Worm (Caenorhabditis elegans) whole organism, young adult: ENCODE measurements around the gene melo-3.

Experiments
- B0019.2 ChIP-seq: fragments of 200-800 bp; sonication (Bioruptor generic); conservative IDR thresholded peaks from 2 replicates; pipeline ENCODE4 v1.3.6; 2022; ENCODE audit warnings: missing genetic modification reagents, missing genetic modification characterization, missing compliant biosample characterization
- B0336.3 ChIP-seq: fragments of 200-800 bp; sonication (Bioruptor generic); IDR thresholded peaks from 2 replicates; pipeline ENCODE4 v1.3.6; 2022; ENCODE audit warnings: missing genetic modification characterization, missing compliant biosample characterization
- C17E4.6 ChIP-seq: fragments of 200-800 bp; sonication (Bioruptor generic); IDR thresholded peaks from 2 replicates; pipeline ENCODE4 v1.3.6; 2022; ENCODE audit warnings: missing genetic modification reagents, missing genetic modification characterization, missing compliant biosample characterization
- Y53G8AR.9 ChIP-seq: fragments of 200-800 bp; sonication (Bioruptor generic); conservative IDR thresholded peaks from 2 replicates; pipeline ENCODE4 v1.3.6; 2022; ENCODE audit warnings: missing genetic modification reagents, missing genetic modification characterization, missing compliant biosample characterization
- aptf-2 ChIP-seq: fragments of 200-800 bp; sonication (Bioruptor generic); conservative IDR thresholded peaks from 2 replicates; pipeline ENCODE4 v1.3.6; 2022; ENCODE audit warnings: missing genetic modification reagents, missing genetic modification characterization, missing compliant biosample characterization
- attf-3 ChIP-seq: fragments of 200-800 bp; sonication (Bioruptor generic); conservative IDR thresholded peaks from 2 replicates; pipeline ENCODE4 v1.3.6; 2022; ENCODE audit warnings: missing genetic modification reagents, missing genetic modification characterization, missing compliant biosample characterization
- bed-2 ChIP-seq: fragments of 200-800 bp; sonication (Bioruptor generic); IDR thresholded peaks from 2 replicates; pipeline ENCODE4 v1.3.6; 2022; ENCODE audit warnings: missing genetic modification reagents, missing genetic modification characterization, missing compliant biosample characterization
- ceh-40 ChIP-seq: fragments of 200-800 bp; sonication (Bioruptor generic); IDR thresholded peaks from 2 replicates; pipeline ENCODE4 v1.3.6; 2022; ENCODE audit warnings: missing genetic modification characterization, missing compliant biosample characterization
- ceh-58 ChIP-seq: fragments of 200-800 bp; sonication (Bioruptor generic); IDR thresholded peaks from 2 replicates; pipeline ENCODE4 v1.3.6; 2022; ENCODE audit warnings: missing genetic modification characterization, missing compliant biosample characterization
- ceh-91 ChIP-seq: fragments of 200-800 bp; sonication (Bioruptor generic); IDR thresholded peaks from 2 replicates; pipeline ENCODE4 v1.3.6; 2022; ENCODE audit warnings: missing genetic modification reagents, missing genetic modification characterization, missing compliant biosample characterization
- chd-7 ChIP-seq: sonication (generic microtip); optimal IDR thresholded peaks from 2 replicates; lab custom pipeline; 2016; ENCODE audit warnings: mild to moderate bottlenecking, missing genetic modification characterization, moderate library complexity, missing compliant biosample characterization
- die-1 ChIP-seq: sonication (generic microtip); optimal IDR thresholded peaks from 2 replicates; lab custom pipeline; 2016; ENCODE audit warnings: missing genotype, mild to moderate bottlenecking, missing genetic modification characterization, missing compliant biosample characterization
- ekl-4 ChIP-seq: fragments of 200-800 bp; sonication (Bioruptor generic); IDR thresholded peaks from 2 replicates; pipeline ENCODE4 v1.3.6; 2022; ENCODE audit warnings: missing genetic modification reagents, missing genetic modification characterization, missing compliant biosample characterization
- gei-17 ChIP-seq: fragments of 200-800 bp; sonication (Bioruptor generic); optimal IDR thresholded peaks from 2 replicates; lab custom pipeline; 2018; ENCODE audit warnings: mild to moderate bottlenecking, missing genetic modification characterization, missing compliant biosample characterization
- hsf-1 ChIP-seq: fragments of 200-800 bp; sonication (Bioruptor generic); IDR thresholded peaks from 2 replicates; pipeline ENCODE4 v1.3.6; 2022; ENCODE audit warnings: missing genetic modification reagents, missing genetic modification characterization, missing compliant biosample characterization
- let-526 ChIP-seq: fragments of 200-800 bp; sonication (Bioruptor generic); IDR thresholded peaks from 2 replicates; pipeline ENCODE4 v1.3.6; 2022; ENCODE audit warnings: missing genetic modification reagents, missing genetic modification characterization, missing compliant biosample characterization
- lin-26 ChIP-seq: fragments of 200-800 bp; sonication (Bioruptor generic); IDR thresholded peaks from 2 replicates; pipeline ENCODE4 v1.3.6; 2022; ENCODE audit warnings: missing genetic modification reagents, missing genetic modification characterization, missing compliant biosample characterization
- lin-40 ChIP-seq: sonication (generic microtip); optimal IDR thresholded peaks from 2 replicates; lab custom pipeline; 2016; ENCODE audit warnings: missing genetic modification characterization, mild to moderate bottlenecking, missing compliant biosample characterization, missing genotype, missing genetic modification reagents
- lin-54 ChIP-seq: fragments of 200-800 bp; sonication (Bioruptor generic); optimal IDR thresholded peaks from 2 replicates; lab custom pipeline; 2018; ENCODE audit warnings: mild to moderate bottlenecking, missing genetic modification characterization, missing compliant biosample characterization
- madf-6 ChIP-seq: fragments of 200-800 bp; sonication (Bioruptor generic); IDR thresholded peaks from 2 replicates; pipeline ENCODE4 v1.3.6; 2022; ENCODE audit warnings: missing genetic modification reagents, missing genetic modification characterization, missing compliant biosample characterization
- madf-8 ChIP-seq: fragments of 200-800 bp; sonication (Bioruptor generic); conservative IDR thresholded peaks from 2 replicates; pipeline ENCODE4 v1.3.6; 2022; ENCODE audit warnings: missing genetic modification reagents, missing genetic modification characterization, missing compliant biosample characterization
- mel-28 ChIP-seq: sonication (generic microtip); optimal IDR thresholded peaks from 2 replicates; lab custom pipeline; 2016; ENCODE audit warnings: borderline replicate concordance, mild to moderate bottlenecking, missing genetic modification characterization, missing compliant biosample characterization
- nfya-1 ChIP-seq: sonication (generic microtip); optimal IDR thresholded peaks from 2 replicates; lab custom pipeline; 2017; ENCODE audit warnings: antibody characterized with exemption, missing compliant biosample characterization, missing genetic modification characterization, borderline replicate concordance; ENCODE audit not compliant: insufficient read depth
- nhr-179 ChIP-seq: sonication (generic microtip); optimal IDR thresholded peaks from 2 replicates; lab custom pipeline; 2016; ENCODE audit warnings: mild to moderate bottlenecking, missing genetic modification characterization, missing compliant biosample characterization
- pha-4 ChIP-seq: fragments of 150-350 bp; sonication (generic microtip); optimal IDR thresholded peaks from 2 replicates; lab custom pipeline; 2014; ENCODE audit warnings: missing biosample characterization, missing genetic modification reagents, missing genetic modification characterization
- rcor-1 ChIP-seq: fragments of 200-800 bp; sonication (Bioruptor generic); IDR thresholded peaks from 2 replicates; pipeline ENCODE4 v1.3.6; 2022; ENCODE audit warnings: missing genetic modification reagents, missing genetic modification characterization, missing compliant biosample characterization
- sea-2 ChIP-seq: fragments of 200-800 bp; sonication (Bioruptor generic); IDR thresholded peaks from 2 replicates; pipeline ENCODE4 v1.3.6; 2022; ENCODE audit warnings: missing genetic modification characterization, missing compliant biosample characterization
- snpc-4 ChIP-seq, 5 experiments: fragments of 150-350 bp in 1 of 5; sonication (generic microtip) in 4 of 5; optimal IDR thresholded peaks; 2 replicates each; lab custom pipeline; 2014 to 2018; ENCODE audit warnings: missing genetic modification characterization in 5 of 5, missing biosample characterization in 3 of 5, antibody characterized with exemption in 2 of 5, mild to moderate bottlenecking in 2 of 5, missing compliant biosample characterization in 2 of 5, missing genotype in 2 of 5, moderate library complexity in 2 of 5, missing genetic modification reagents in 1 of 5
- tbp1 ChIP-seq: fragments of 200-800 bp; sonication (Bioruptor generic); optimal IDR thresholded peaks from 2 replicates; lab custom pipeline; 2018; ENCODE audit warnings: mild to moderate bottlenecking, missing genetic modification characterization, missing compliant biosample characterization
- tlf-1 ChIP-seq: fragments of 200-800 bp; sonication (Bioruptor generic); optimal IDR thresholded peaks from 2 replicates; lab custom pipeline; 2018; ENCODE audit warnings: mild to moderate bottlenecking, missing genetic modification characterization, missing compliant biosample characterization
- unc-130 ChIP-seq: sonication (generic microtip); optimal IDR thresholded peaks from 2 replicates; lab custom pipeline; 2016; ENCODE audit warnings: missing genetic modification reagents, missing genetic modification characterization, missing compliant biosample characterization
- unc-62 ChIP-seq: fragments of 150-350 bp; optimal IDR thresholded peaks from 2 replicates; lab custom pipeline; 2014; ENCODE audit warnings: missing biosample characterization, missing genetic modification reagents, missing genetic modification characterization

The melo-3 gene

ce11 chrV:15059534-15059933 lies 22.9 kb upstream of the melo-3 start, which contains the start of the genes mcm-3 and C25D7.15 (continued):
- TF ChIP-seq aptf-2 (no peak), tbp1 (peak; percentile 55), unc-130 (GFP tag; lab: Kevin White, UChicago) (peak; percentile 0), B0336.3 (peak; percentile 50; the same call in 1 of the 2 replicates), rcor-1 (peak; percentile 50), nfya-1 (no peak), mel-28 (tag; lab: Kevin White, UChicago) (no peak), ceh-91 (GFP tag; lab: Robert Waterston, UW) (peak; percentile 89), attf-3 (GFP tag; lab: Robert Waterston, UW) (0 out of 2 replicates have a peak, but pooled peaks have one; percentile 42)

ce11 chrV:15058965-15059364 lies 22.3 kb upstream of the melo-3 start:
- TF ChIP-seq snpc-4 (GFP tag; optimal IDR thresholded peaks at IDR 0.05; lab: Kevin White, UChicago): no peak
- TF ChIP-seq snpc-4 (tag; optimal IDR thresholded peaks at IDR 0.05; lab: Kevin White, UChicago): no peak
- TF ChIP-seq lin-26 (GFP tag; lab: Robert Waterston, UW): peak; percentile 60; the same call in 1 of the 2 replicates
- TF ChIP-seq, all 124 proteins: peak for 1

- no peak for TF ChIP-seq B0019.2 (GFP tag; lab: Robert Waterston, UW)
These were observed 21.8 kb upstream of the melo-3 start for ce11 chrV:15058423-15058822.

- TF ChIP-seq unc-62 (GFP tag; lab: Kevin White, UChicago) (no peak), rcor-1 (no peak), Y53G8AR.9 (GFP tag; lab: Robert Waterston, UW) (no peak), lin-40 (no peak), sea-2 (GFP tag; lab: Robert Waterston, UW) (no peak)
These were observed 21.1 kb upstream of the melo-3 start for ce11 chrV:15057724-15058123.

- TF ChIP-seq ceh-58 (GFP tag; lab: Robert Waterston, UW) (no peak), bed-2 (GFP tag; lab: Robert Waterston, UW) (no peak), tbp1 (no peak), hsf-1 (GFP tag; lab: Robert Waterston, UW) (0 out of 2 replicates have a peak, but pooled peaks have one; percentile 53), lin-26 (GFP tag; lab: Robert Waterston, UW) (peak; percentile 76), B0336.3 (peak; percentile 61), chd-7 (tag; lab: Kevin White, UChicago) (peak; percentile 25), pha-4 (no peak), lin-54 (GFP tag; lab: Kevin White, UChicago) (peak; percentile 12), madf-6 (GFP tag; lab: Robert Waterston, UW) (peak; percentile 59), ekl-4 (GFP tag; lab: Robert Waterston, UW) (no peak)
These were observed 19.7 kb upstream of the melo-3 start for ce11 chrV:15056346-15056839.

ce11 chrV:15055873-15056272 lies 19.2 kb upstream of the melo-3 start, which contains the start of gene C25D7.16:
TSS of gene C25D7.16 (plus strand) at chrV:15056173.
- TF ChIP-seq let-526 (GFP tag; lab: Robert Waterston, UW) (no peak), madf-6 (GFP tag; lab: Robert Waterston, UW) (peak; percentile 7; the same call in 1 of the 2 replicates)
- TF ChIP-seq, all 124 proteins: peak for 1

ce11 chrV:15054733-15055132 lies 18.1 kb upstream of the melo-3 start:
- TF ChIP-seq tlf-1 (GFP tag; lab: Kevin White, UChicago) (no peak), madf-8 (no peak), C17E4.6 (GFP tag; lab: Robert Waterston, UW) (no peak), ceh-40 (no peak), nhr-179 (tag; lab: Kevin White, UChicago) (no peak), gei-17 (GFP tag; lab: Kevin White, UChicago) (no peak), B0019.2 (GFP tag; lab: Robert Waterston, UW) (no peak), die-1 (tag; lab: Kevin White, UChicago) (no peak)
